Worm (Caenorhabditis elegans) whole organism, mixed stage, embryonic: ENCODE measurements around the gene R13H4.5.

Source experiments
- ceh-39 ChIP-seq: fragments of 150-350 bp; optimal IDR thresholded peaks from 2 replicates; lab custom pipeline; 2014; ENCODE audit warnings: missing biosample characterization, missing genetic modification characterization
- ces-1 ChIP-seq: fragments of 150-350 bp; optimal IDR thresholded peaks from 2 replicates; lab custom pipeline; 2014; ENCODE audit warnings: missing biosample characterization, missing genetic modification reagents, missing genetic modification characterization
- elt-1 ChIP-seq: sonication (generic microtip); optimal IDR thresholded peaks from 2 replicates; lab custom pipeline; 2017; ENCODE audit warnings: missing genetic modification characterization, mild to moderate bottlenecking, missing compliant biosample characterization, antibody characterized with exemption, moderate library complexity, borderline replicate concordance; ENCODE audit not compliant: insufficient read depth
- elt-3 ChIP-seq: fragments of 150-350 bp; optimal IDR thresholded peaks from 2 replicates; lab custom pipeline; 2014; ENCODE audit warnings: missing biosample characterization, missing genetic modification characterization
- lin-13 ChIP-seq: fragments of 150-350 bp; optimal IDR thresholded peaks from 2 replicates; lab custom pipeline; 2014; ENCODE audit warnings: missing biosample characterization, missing genetic modification characterization
- nhr-237 ChIP-seq: fragments of 150-350 bp; optimal IDR thresholded peaks from 2 replicates; lab custom pipeline; 2014; ENCODE audit warnings: missing biosample characterization, missing genetic modification characterization
- nhr-28 ChIP-seq: fragments of 150-350 bp; optimal IDR thresholded peaks from 2 replicates; lab custom pipeline; 2014; ENCODE audit warnings: missing biosample characterization, missing genetic modification characterization
- pha-4 ChIP-seq: fragments of 150-350 bp; optimal IDR thresholded peaks from 2 replicates; lab custom pipeline; 2018; ENCODE audit warnings: missing biosample characterization, missing genetic modification reagents, missing genetic modification characterization
- snpc-4 ChIP-seq: fragments of 150-350 bp; optimal IDR thresholded peaks from 2 replicates; lab custom pipeline; 2014; ENCODE audit warnings: missing biosample characterization, missing genetic modification characterization
- unc-62 ChIP-seq: fragments of 150-350 bp; optimal IDR thresholded peaks from 2 replicates; lab custom pipeline; 2014; ENCODE audit warnings: missing biosample characterization, missing genetic modification reagents, missing genetic modification characterization

ce11 chrV:11817263-11817726 lies 43.2 kb upstream of the R13H4.5 start:
- TF ChIP-seq lin-13 (tag; lab: Kevin White, UChicago) (no peak), snpc-4 (no peak), pha-4 (tag; lab: Kevin White, UChicago) (no peak), unc-62 (GFP tag; lab: Kevin White, UChicago) (no peak), nhr-237 (tag; lab: Kevin White, UChicago) (no peak), ces-1 (GFP tag; lab: Kevin White, UChicago) (no peak), elt-1 (no peak), ceh-39 (tag; lab: Kevin White, UChicago) (no peak), nhr-28 (tag; lab: Kevin White, UChicago) (no peak), elt-3 (tag; lab: Kevin White, UChicago) (no peak)
